Fruit fly (Drosophila melanogaster): ENCODE measurements around the gene C3G.
A peak's percentile ranks its signal among the peaks of the same experiment; 100 is the strongest.

Gene C3G

dm6 chrX:6777394-6777793 lies 26.0 kb downstream of the C3G start (continued):
- no peak for TF ChIP-seq onecut (GFP tag; IDR thresholded peaks at IDR 0.05)
- no peak for TF ChIP-seq kni (GFP tag; optimal IDR thresholded peaks at IDR 0.05)
- peak; percentile 5 for TF ChIP-seq CG33557 (GFP tag; optimal IDR thresholded peaks at IDR 0.05)
- no peak for TF ChIP-seq Elba2 (GFP tag; optimal IDR thresholded peaks at IDR 0.05)
- TF ChIP-seq CG10431 (GFP tag; optimal IDR thresholded peaks at IDR 0.05), result no peak
- no peak for TF ChIP-seq CG7271 (tag; optimal IDR thresholded peaks at IDR 0.05)
- TF ChIP-seq CG2889 (GFP tag; IDR thresholded peaks at IDR 0.05), result no peak
- TF ChIP-seq CG15073 (GFP tag; optimal IDR thresholded peaks at IDR 0.05), result no peak
- TF ChIP-seq E2f2 (GFP tag; IDR thresholded peaks at IDR 0.05), result no peak
- TF ChIP-seq sisA (GFP tag; IDR thresholded peaks at IDR 0.05), result no peak; the same call in 1 of the 2 replicates
- TF ChIP-seq bigmax (GFP tag; optimal IDR thresholded peaks at IDR 0.05), result no peak
- no peak for TF ChIP-seq gro (GFP tag; optimal IDR thresholded peaks at IDR 0.05)
- TF ChIP-seq CG32772 (GFP tag; IDR thresholded peaks at IDR 0.05), result no peak
- TF ChIP-seq az2 (GFP tag; optimal IDR thresholded peaks at IDR 0.05), result peak; percentile 6
- TF ChIP-seq CG4404 (GFP tag; IDR thresholded peaks at IDR 0.05), result peak; percentile 35; the same call in 1 of the 2 replicates
- no peak for TF ChIP-seq CG6175 (GFP tag; IDR thresholded peaks at IDR 0.05)
- 0 out of 2 replicates have a peak, but pooled peaks have one; percentile 13 for TF ChIP-seq CG6689 (GFP tag; IDR thresholded peaks at IDR 0.05)
- TF ChIP-seq row (GFP tag; IDR thresholded peaks at IDR 0.05), result no peak; the same call in 2 of the 3 replicates
- TF ChIP-seq odd (GFP tag; optimal IDR thresholded peaks at IDR 0.05), result no peak
- TF ChIP-seq Six4 (GFP tag; optimal IDR thresholded peaks at IDR 0.05), result no peak
- TF ChIP-seq cato (GFP tag; optimal IDR thresholded peaks at IDR 0.05; ENCODE audit: borderline replicate concordance), result no peak
- no peak for TF ChIP-seq CG3407 (GFP tag; optimal IDR thresholded peaks at IDR 0.05)
- TF ChIP-seq sc (optimal IDR thresholded peaks at IDR 0.05), result no peak
- TF ChIP-seq sc (GFP tag; optimal IDR thresholded peaks at IDR 0.05), result no peak
- no peak for TF ChIP-seq Dad (GFP tag; optimal IDR thresholded peaks at IDR 0.05)
- TF ChIP-seq maf-S (GFP tag; optimal IDR thresholded peaks at IDR 0.05), result no peak
- no peak for TF ChIP-seq CG7839 (tag; optimal IDR thresholded peaks at IDR 0.05)
- TF ChIP-seq CG3281 (GFP tag; optimal IDR thresholded peaks at IDR 0.05), result no peak
- TF ChIP-seq chm (GFP tag; IDR thresholded peaks at IDR 0.05), result no peak
- TF ChIP-seq Mes4 (GFP tag; optimal IDR thresholded peaks at IDR 0.05), result no peak
- no peak for TF ChIP-seq grn (GFP tag; optimal IDR thresholded peaks at IDR 0.05)
- no peak for TF ChIP-seq Opbp (GFP tag; IDR thresholded peaks at IDR 0.05; ENCODE audit: partially characterized antibody)
- peak; percentile 79 for TF ChIP-seq lbe (GFP tag; optimal IDR thresholded peaks at IDR 0.05)
- no peak for TF ChIP-seq CG13287 (GFP tag; IDR thresholded peaks at IDR 0.05; ENCODE audit: partially characterized antibody)
- TF ChIP-seq wdn (GFP tag; IDR thresholded peaks at IDR 0.05), result no peak
- no peak for TF ChIP-seq HHEX (GFP tag; optimal IDR thresholded peaks at IDR 0.05)
- peak in 1 of 3 experiments; percentile 42 for TF ChIP-seq lola (GFP tag; optimal IDR thresholded peaks at IDR 0.05)
- peak; percentile 15 for TF ChIP-seq CG8944 (GFP tag; optimal IDR thresholded peaks at IDR 0.05)
- TF ChIP-seq Kr (GFP tag; optimal IDR thresholded peaks at IDR 0.05), result no peak
- no peak for TF ChIP-seq Gsc (GFP tag; IDR thresholded peaks at IDR 0.05)
- TF ChIP-seq hkb (optimal IDR thresholded peaks at IDR 0.05), result no peak
- no peak for TF ChIP-seq hkb (GFP tag; IDR thresholded peaks at IDR 0.05)
- no peak for TF ChIP-seq Hr51 (GFP tag; optimal IDR thresholded peaks at IDR 0.05)
- no peak for TF ChIP-seq nerfin-1 (tag; optimal IDR thresholded peaks at IDR 0.05)
- TF ChIP-seq ro (GFP tag; IDR thresholded peaks at IDR 0.05), result no peak
- TF ChIP-seq oc (tag; optimal IDR thresholded peaks at IDR 0.05), result no peak
- TF ChIP-seq sens (GFP tag), result peak; percentile 89
- TF ChIP-seq CG12744 (GFP tag; optimal IDR thresholded peaks at IDR 0.05), result no peak
- no peak for TF ChIP-seq Dp (GFP tag; optimal IDR thresholded peaks at IDR 0.05)
- TF ChIP-seq Drgx (GFP tag; IDR thresholded peaks at IDR 0.05), result peak; percentile 50
- TF ChIP-seq CG11456 (GFP tag; IDR thresholded peaks at IDR 0.05), result no peak
- TF ChIP-seq jumu (GFP tag; optimal IDR thresholded peaks at IDR 0.05), result no peak
- no peak for TF ChIP-seq CG6683 (GFP tag; optimal IDR thresholded peaks at IDR 0.05)

All from whole organism, embryonic.